Fruit fly (Drosophila melanogaster) whole organism, embryonic: ENCODE data around the gene Ccdc58.

Source experiments
- Abd-B ChIP-seq: fragments of 200-800 bp; sonication (Bioruptor generic); optimal IDR thresholded peaks from 2 replicates; lab custom pipeline; 2018; ENCODE audit warnings: missing biosample characterization, mild to moderate bottlenecking, missing genetic modification characterization, moderate library complexity
- CG10979 ChIP-seq: fragments of 200-800 bp; sonication (Bioruptor generic); optimal IDR thresholded peaks from 2 replicates; lab custom pipeline; 2018; ENCODE audit warnings: missing biosample characterization, mild to moderate bottlenecking, missing genetic modification characterization, moderate library complexity
- CG12769 ChIP-seq: fragments of 200-800 bp; sonication (Bioruptor generic); optimal IDR thresholded peaks from 2 replicates; lab custom pipeline; 2019; ENCODE audit warnings: missing biosample characterization, mild to moderate bottlenecking, missing genetic modification characterization, moderate library complexity
- CG15269 ChIP-seq: fragments of 200-800 bp; sonication (Bioruptor generic); optimal IDR thresholded peaks from 2 replicates; lab custom pipeline; 2018; ENCODE audit warnings: missing biosample characterization, mild to moderate bottlenecking, missing genetic modification characterization, moderate library complexity
- CG1529 ChIP-seq: fragments of 200-800 bp; sonication (Bioruptor generic); optimal IDR thresholded peaks from 3 replicates; lab custom pipeline; 2018; ENCODE audit warnings: missing biosample characterization, missing genetic modification characterization
- CG15696 ChIP-seq: fragments of 200-800 bp; sonication (Bioruptor generic); optimal IDR thresholded peaks from 2 replicates; lab custom pipeline; 2019; ENCODE audit warnings: missing biosample characterization, mild to moderate bottlenecking, missing genetic modification characterization, moderate library complexity
- CG2116 ChIP-seq: fragments of 200-800 bp; sonication (Bioruptor generic); optimal IDR thresholded peaks from 3 replicates; lab custom pipeline; 2018; ENCODE audit warnings: missing biosample characterization, mild to moderate bottlenecking, missing genetic modification characterization
- CG30403 ChIP-seq: fragments of 200-800 bp; sonication (Bioruptor generic); optimal IDR thresholded peaks from 3 replicates; lab custom pipeline; 2016; ENCODE audit warnings: missing biosample characterization, missing genetic modification characterization
- CG32772 ChIP-seq: fragments of 200-800 bp; sonication (Bioruptor generic); IDR thresholded peaks from 2 replicates; pipeline ENCODE4 v1.3.6; 2022; ENCODE audit warnings: missing biosample characterization, missing genetic modification characterization
- CG4282 ChIP-seq: fragments of 200-800 bp; sonication (Bioruptor generic); optimal IDR thresholded peaks from 2 replicates; lab custom pipeline; 2016; ENCODE audit warnings: missing biosample characterization, missing genetic modification characterization
- CG6654 ChIP-seq: fragments of 200-800 bp; sonication (Bioruptor generic); optimal IDR thresholded peaks from 2 replicates; lab custom pipeline; 2017; ENCODE audit warnings: missing biosample characterization, mild to moderate bottlenecking, missing genetic modification characterization
- CG7372 ChIP-seq: fragments of 200-800 bp; sonication (Bioruptor generic); IDR thresholded peaks from 2 replicates; pipeline ENCODE4 v1.3.6; 2022; ENCODE audit warnings: missing biosample characterization, missing genetic modification characterization
- CG8924 ChIP-seq: fragments of 200-800 bp; optimal IDR thresholded peaks from 3 replicates; lab custom pipeline; 2019; ENCODE audit warnings: missing biosample characterization, mild to moderate bottlenecking, missing genetic modification characterization, moderate library complexity
- CG9876 ChIP-seq: fragments of 200-800 bp; sonication (Bioruptor generic); optimal IDR thresholded peaks from 2 replicates; lab custom pipeline; 2016; ENCODE audit warnings: missing biosample characterization, missing genetic modification characterization
- CkIIα-i1 ChIP-seq: fragments of 200-800 bp; sonication (Bioruptor generic); IDR thresholded peaks from 2 replicates; pipeline ENCODE4 v1.3.6; 2022; ENCODE audit warnings: missing biosample characterization, missing genetic modification characterization
- Deaf1 ChIP-seq: fragments of 200-800 bp; optimal IDR thresholded peaks from 3 replicates; lab custom pipeline; 2019; ENCODE audit warnings: missing biosample characterization, mild to moderate bottlenecking, missing genetic modification characterization, moderate library complexity
- Dfd ChIP-seq, 2 experiments: fragments of >200 bp; optimal IDR thresholded peaks; 2 replicates each; lab custom pipeline; 2017; ENCODE audit warnings: missing biosample characterization in 2 of 2, missing genetic modification characterization in 2 of 2
- Dll ChIP-seq: fragments of 200-800 bp; sonication (Bioruptor generic); IDR thresholded peaks from 4 replicates; pipeline ENCODE4 v1.3.6; 2022; ENCODE audit warnings: missing biosample characterization, missing genetic modification characterization; ENCODE audit not compliant: partially characterized antibody
- E2f2 ChIP-seq: fragments of 200-800 bp; sonication (Bioruptor generic); IDR thresholded peaks from 2 replicates; pipeline ENCODE4 v1.3.6; 2022; ENCODE audit warnings: missing biosample characterization, missing genetic modification characterization
- Fer2 ChIP-seq: fragments of 200-800 bp; sonication (Bioruptor generic); optimal IDR thresholded peaks from 2 replicates; lab custom pipeline; 2018; ENCODE audit warnings: missing biosample characterization, mild to moderate bottlenecking, missing genetic modification characterization, moderate library complexity
- Gsc ChIP-seq: fragments of 200-800 bp; sonication (Bioruptor generic); IDR thresholded peaks from 2 replicates; pipeline ENCODE4 v1.3.6; 2022; ENCODE audit warnings: missing biosample characterization, missing genetic modification characterization
- HLHmδ ChIP-seq: fragments of 200-800 bp; sonication (Bioruptor generic); optimal IDR thresholded peaks from 2 replicates; lab custom pipeline; 2018; ENCODE audit warnings: missing biosample characterization, mild to moderate bottlenecking, missing genetic modification characterization, moderate library complexity
- Lpt ChIP-seq: fragments of >200 bp; optimal IDR thresholded peaks from 2 replicates; lab custom pipeline; 2018; ENCODE audit warnings: missing biosample characterization, missing genetic modification characterization
- MTF-1 ChIP-seq: fragments of 200-800 bp; sonication (Bioruptor generic); optimal IDR thresholded peaks from 2 replicates; lab custom pipeline; 2018; ENCODE audit warnings: missing biosample characterization, mild to moderate bottlenecking, missing genetic modification characterization, borderline replicate concordance
- Mes4 ChIP-seq: fragments of 200-800 bp; sonication (Bioruptor generic); optimal IDR thresholded peaks from 2 replicates; lab custom pipeline; 2016; ENCODE audit warnings: missing biosample characterization, missing genetic modification characterization
- Mrtf ChIP-seq: fragments of 200-800 bp; sonication (Bioruptor generic); IDR thresholded peaks from 3 replicates; pipeline ENCODE4 v1.3.6; 2022; ENCODE audit warnings: missing biosample characterization, missing genetic modification characterization
- NFAT ChIP-seq: fragments of 200-800 bp; sonication (Bioruptor generic); IDR thresholded peaks from 2 replicates; pipeline ENCODE4 v1.3.6; 2022; ENCODE audit warnings: missing biosample characterization, missing genetic modification characterization
- Nf-YC ChIP-seq: fragments of 200-800 bp; optimal IDR thresholded peaks from 3 replicates; lab custom pipeline; 2019; ENCODE audit warnings: missing biosample characterization, mild to moderate bottlenecking, missing genetic modification characterization, moderate library complexity
- Opbp ChIP-seq: fragments of 200-800 bp; sonication (Bioruptor generic); IDR thresholded peaks from 3 replicates; pipeline ENCODE4 v1.3.6; 2022; ENCODE audit warnings: missing biosample characterization, missing genetic modification characterization; ENCODE audit not compliant: partially characterized antibody
- Poxn ChIP-seq: fragments of 200-800 bp; sonication (Bioruptor generic); IDR thresholded peaks from 2 replicates; pipeline ENCODE4 v1.3.6; 2022; ENCODE audit warnings: missing biosample characterization, missing genetic modification characterization
- Six4 ChIP-seq: fragments of 200-800 bp; sonication (Bioruptor generic); optimal IDR thresholded peaks from 2 replicates; lab custom pipeline; 2016; ENCODE audit warnings: missing biosample characterization, missing genetic modification characterization
- Ssrp ChIP-seq: fragments of 200-800 bp; sonication (Bioruptor generic); optimal IDR thresholded peaks from 2 replicates; lab custom pipeline; 2018; ENCODE audit warnings: missing biosample characterization, mild to moderate bottlenecking, missing genetic modification characterization, moderate library complexity
- Stat92E ChIP-seq, 3 experiments: fragments of >200 bp in 2 of 3; fragments of 200-800 bp in 1 of 3; sonication (Bioruptor generic) in 1 of 3; optimal IDR thresholded peaks; 2 replicates each; lab custom pipeline; 2017 to 2019; ENCODE audit warnings: missing biosample characterization in 3 of 3, missing genetic modification characterization in 3 of 3, mild to moderate bottlenecking in 1 of 3, moderate library complexity in 1 of 3
- Taf1 ChIP-seq: fragments of 200-800 bp; sonication (Bioruptor generic); IDR thresholded peaks from 2 replicates; pipeline ENCODE4 v1.3.6; 2022; ENCODE audit warnings: missing biosample characterization, missing genetic modification characterization
- YL-1 ChIP-seq: fragments of 200-800 bp; sonication (Bioruptor generic); optimal IDR thresholded peaks from 3 replicates; lab custom pipeline; 2017; ENCODE audit warnings: missing biosample characterization, mild to moderate bottlenecking, missing genetic modification characterization
- ara ChIP-seq: fragments of 200-800 bp; sonication (Bioruptor generic); IDR thresholded peaks from 2 replicates; pipeline ENCODE4 v1.3.6; 2022; ENCODE audit warnings: missing biosample characterization, missing genetic modification characterization
- chm ChIP-seq: fragments of 200-800 bp; sonication (Bioruptor generic); IDR thresholded peaks from 2 replicates; pipeline ENCODE4 v1.3.6; 2022; ENCODE audit warnings: missing biosample characterization, missing genetic modification characterization
- ci ChIP-seq: fragments of 200-800 bp; sonication (Bioruptor generic); IDR thresholded peaks from 3 replicates; pipeline ENCODE4 v1.3.6; 2022; ENCODE audit warnings: missing biosample characterization, missing genetic modification characterization
- ewg ChIP-seq: fragments of 200-800 bp; sonication (Bioruptor generic); optimal IDR thresholded peaks from 3 replicates; lab custom pipeline; 2017; ENCODE audit warnings: mild to moderate bottlenecking, missing biosample characterization, missing genetic modification reagents, missing genetic modification characterization
- fd64A ChIP-seq: fragments of 200-800 bp; sonication (Bioruptor generic); optimal IDR thresholded peaks from 3 replicates; lab custom pipeline; 2018; ENCODE audit warnings: missing biosample characterization, mild to moderate bottlenecking, missing genetic modification characterization
- gem ChIP-seq: fragments of 200-800 bp; sonication (Bioruptor generic); optimal IDR thresholded peaks from 2 replicates; lab custom pipeline; 2019; ENCODE audit warnings: missing biosample characterization, mild to moderate bottlenecking, missing genetic modification characterization, moderate library complexity
- knrl ChIP-seq: fragments of 200-800 bp; sonication (Bioruptor generic); IDR thresholded peaks from 3 replicates; pipeline ENCODE4 v1.3.6; 2022; ENCODE audit warnings: missing biosample characterization, missing genetic modification characterization; ENCODE audit not compliant: partially characterized antibody
- lmd ChIP-seq: fragments of 200-800 bp; sonication (Bioruptor generic); IDR thresholded peaks from 2 replicates; pipeline ENCODE4 v1.3.6; 2022; ENCODE audit warnings: missing biosample characterization, missing genetic modification characterization
- odd ChIP-seq: fragments of 200-800 bp; sonication (Bioruptor generic); optimal IDR thresholded peaks from 2 replicates; lab custom pipeline; 2017; ENCODE audit warnings: missing biosample characterization, mild to moderate bottlenecking, missing genetic modification characterization
- ranshi ChIP-seq: fragments of 200-800 bp; sonication (Bioruptor generic); IDR thresholded peaks from 2 replicates; pipeline ENCODE4 v1.3.6; 2022; ENCODE audit warnings: missing biosample characterization, missing genetic modification characterization
- row ChIP-seq: fragments of 200-800 bp; sonication (Bioruptor generic); IDR thresholded peaks from 3 replicates; pipeline ENCODE4 v1.3.6; 2022; ENCODE audit warnings: missing biosample characterization, missing genetic modification characterization
- sens ChIP-seq: fragments of 200-800 bp; sonication (Bioruptor generic); peaks from one replicate; lab custom pipeline; 2016; ENCODE audit warnings: missing biosample characterization, missing genetic modification characterization
- slbo ChIP-seq: fragments of 200-800 bp; sonication (Bioruptor generic); IDR thresholded peaks from 2 replicates; pipeline ENCODE4 v1.3.6; 2022; ENCODE audit warnings: missing biosample characterization, missing genetic modification characterization
- stc ChIP-seq: fragments of 200-800 bp; sonication (Bioruptor generic); IDR thresholded peaks from 2 replicates; pipeline ENCODE4 v1.3.6; 2022; ENCODE audit warnings: missing biosample characterization, missing genetic modification characterization
- stwl ChIP-seq: fragments of 200-800 bp; sonication (Bioruptor generic); optimal IDR thresholded peaks from 3 replicates; lab custom pipeline; 2018; ENCODE audit warnings: missing biosample characterization, mild to moderate bottlenecking, missing genetic modification characterization, moderate library complexity

Ccdc58 gene

dm6 chr3L:19834143-19834794 is 29.3 kb downstream of the Ccdc58 start, which contains the start of the genes trc and CG32221 (continued):
- no peak for TF ChIP-seq CG10979 (tag; lab: Kevin White, UChicago)
- TF ChIP-seq Gsc (GFP tag; lab: Robert Waterston, UW), result no peak
- TF ChIP-seq CG6654 (GFP tag; lab: Kevin White, UChicago), result no peak
- TF ChIP-seq Ssrp (tag; lab: Kevin White, UChicago), result no peak
- 0 out of 2 replicates have a peak, but pooled peaks have one; percentile 23 for TF ChIP-seq stc (GFP tag; lab: Robert Waterston, UW)
- no peak for TF ChIP-seq Deaf1 (tag; lab: Kevin White, UChicago)
- TF ChIP-seq fd64A, result no peak
- no peak for TF ChIP-seq Abd-B (GFP tag; lab: Kevin White, UChicago)
- TF ChIP-seq ranshi (GFP tag; lab: Robert Waterston, UW), result peak; percentile 42; the same call in 1 of the 2 replicates
- peak; percentile 33 for TF ChIP-seq CG8924 (tag; lab: Kevin White, UChicago)
- TF ChIP-seq Mrtf (GFP tag; lab: Robert Waterston, UW), result no peak
- TF ChIP-seq gem (tag; lab: Kevin White, UChicago), result no peak
- TF ChIP-seq chm (GFP tag; lab: Robert Waterston, UW), result peak; percentile 67
- peak; percentile 30 for TF ChIP-seq CG9876 (GFP tag; lab: Kevin White, UChicago)
- peak; percentile 83 for TF ChIP-seq row
- peak; percentile 94 for TF ChIP-seq HLHmδ
- peak; percentile 78 for TF ChIP-seq NFAT (GFP tag; lab: Robert Waterston, UW)
- TF ChIP-seq Opbp (GFP tag; lab: Robert Waterston, UW), result peak; percentile 100
- TF ChIP-seq stwl (tag; lab: Kevin White, UChicago), result peak; percentile 53
- peak; percentile 45 for TF ChIP-seq CG30403 (GFP tag; lab: Kevin White, UChicago)
- peak; percentile 69 for TF ChIP-seq slbo (GFP tag; lab: Robert Waterston, UW)
- peak; percentile 36; the same call in 1 of the 2 replicates for TF ChIP-seq lmd (GFP tag; lab: Robert Waterston, UW)
- no peak for TF ChIP-seq Nf-YC (tag; lab: Kevin White, UChicago)
- no peak for TF ChIP-seq CG4282 (GFP tag; lab: Kevin White, UChicago)
- TF ChIP-seq Mes4 (GFP tag; lab: Kevin White, UChicago), result no peak
- peak; percentile 41; the same call in 1 of the 2 replicates for TF ChIP-seq E2f2 (GFP tag; lab: Robert Waterston, UW)
- TF ChIP-seq odd (GFP tag; lab: Kevin White, UChicago), result no peak
- TF ChIP-seq Fer2 (tag; lab: Kevin White, UChicago), result peak; percentile 63
- TF ChIP-seq Dfd (GFP tag; optimal IDR thresholded peaks at IDR 0.05; lab: Kevin White, UChicago), result no peak
- no peak for TF ChIP-seq CG7372 (GFP tag; lab: Robert Waterston, UW)
- no peak for TF ChIP-seq Poxn (GFP tag; lab: Robert Waterston, UW)
- TF ChIP-seq ci (GFP tag; lab: Robert Waterston, UW), result peak; percentile 81
- no peak for TF ChIP-seq ewg (GFP tag; lab: Kevin White, UChicago)
- TF ChIP-seq CG12769, result no peak
- TF ChIP-seq YL-1 (GFP tag; lab: Kevin White, UChicago), result peak; percentile 94
- TF ChIP-seq Lpt, result no peak
- TF ChIP-seq CG2116 (GFP tag; lab: Kevin White, UChicago), result peak; percentile 62
- TF ChIP-seq CG15269 (tag; lab: Kevin White, UChicago), result no peak
- TF ChIP-seq CG15696, result peak; percentile 10
- TF ChIP-seq Dll (GFP tag; lab: Robert Waterston, UW), result peak; percentile 67
- TF ChIP-seq MTF-1 (GFP tag; lab: Kevin White, UChicago), result peak; percentile 58
- TF ChIP-seq ara (GFP tag; lab: Robert Waterston, UW), result no peak
- TF ChIP-seq CkIIα-i1 (GFP tag; lab: Robert Waterston, UW), result no peak
- TF ChIP-seq Stat92E (GFP tag; optimal IDR thresholded peaks at IDR 0.05; lab: Kevin White, UChicago), result no peak
- peak; percentile 73 for TF ChIP-seq sens (GFP tag; lab: Kevin White, UChicago)
- TF ChIP-seq Six4 (GFP tag; lab: Kevin White, UChicago), result peak; percentile 27
- no peak for TF ChIP-seq Taf1
- TF ChIP-seq CG1529 (GFP tag; lab: Kevin White, UChicago), result no peak
- no peak for TF ChIP-seq CG32772 (GFP tag; lab: Robert Waterston, UW)
- peak; percentile 73 for TF ChIP-seq knrl
